Worm (Caenorhabditis elegans): ENCODE data around the gene F43C1.7.

Gene F43C1.7

DNA sequence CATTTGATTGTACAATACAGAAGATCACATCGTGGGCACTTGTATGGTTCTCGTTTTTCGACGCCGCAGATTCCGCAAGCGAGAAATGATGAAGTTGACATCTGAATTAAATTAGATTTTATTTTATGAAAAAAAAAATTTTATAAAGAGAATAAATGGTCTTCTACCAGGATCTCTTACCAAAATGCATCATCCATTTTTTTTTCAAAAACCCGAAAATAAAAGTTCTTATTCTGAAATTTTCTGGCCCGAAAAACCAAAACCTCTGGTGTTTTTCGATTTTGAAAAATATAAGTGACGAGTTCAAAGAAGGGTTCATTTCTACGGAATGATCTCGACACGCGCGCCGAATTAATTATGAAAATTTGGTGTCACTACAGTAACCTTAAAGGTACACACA, 1.9 kb upstream of the F43C1.7 start, which contains the start of gene zhit-2:
Gene zhit-2 (minus strand): TSS at position 101 of the 400 bp plus-strand sequence.
- TF ChIP-seq egl-27 (tag; optimal IDR thresholded peaks at IDR 0.05), result no peak
- no peak for TF ChIP-seq lin-13 (GFP tag; optimal IDR thresholded peaks at IDR 0.05)
- no peak for TF ChIP-seq lin-15B (tag; optimal IDR thresholded peaks at IDR 0.05)
- TF ChIP-seq jun-1 (tag; optimal IDR thresholded peaks at IDR 0.05), result no peak
- no peak for TF ChIP-seq ama-1 (optimal IDR thresholded peaks at IDR 0.05)
- no peak for TF ChIP-seq fos-1 (tag; optimal IDR thresholded peaks at IDR 0.05)
- no peak for TF ChIP-seq aha-1 (tag; optimal IDR thresholded peaks at IDR 0.05)
- no peak for TF ChIP-seq alr-1 (tag; optimal IDR thresholded peaks at IDR 0.05; ENCODE audit: borderline replicate concordance)
- TF ChIP-seq fkh-8 (tag; optimal IDR thresholded peaks at IDR 0.05), result no peak

DNA sequence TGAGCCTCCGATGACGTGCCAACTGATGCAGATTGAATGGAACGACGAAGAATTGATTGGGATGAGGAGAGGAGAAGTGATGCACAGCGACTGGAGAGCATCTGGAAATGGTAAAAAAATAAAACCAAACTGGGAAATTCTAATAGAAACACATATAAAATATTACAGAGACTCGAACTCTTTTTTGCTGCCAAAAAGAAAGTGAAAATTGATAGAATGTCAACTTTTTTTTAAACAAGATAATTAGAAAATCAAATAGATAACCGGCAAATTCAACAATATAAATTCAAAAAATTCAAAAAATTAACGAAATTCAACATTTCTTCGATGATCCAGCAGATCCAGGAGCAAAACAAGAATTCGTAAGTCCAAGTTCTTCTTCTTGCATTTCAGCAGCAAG, 1.1 kb upstream of the F43C1.7 start, which contains the start of gene mrpl-21:
Gene mrpl-21 (minus strand): TSS at position 101 of the 400 bp plus-strand sequence.
- no peak for TF ChIP-seq vab-15 (tag; optimal IDR thresholded peaks at IDR 0.05)
- no peak for TF ChIP-seq efl-1 (optimal IDR thresholded peaks at IDR 0.05)
- peak in 1 of 2 experiments; percentile 31 for TF ChIP-seq efl-1 (GFP tag; optimal IDR thresholded peaks at IDR 0.05 in 1 of 2)
- peak; percentile 2 for TF ChIP-seq nhr-85 (tag)
- no peak for TF ChIP-seq grh-1 (GFP tag; IDR thresholded peaks at IDR 0.05)
- TF ChIP-seq unc-62 (GFP tag; optimal IDR thresholded peaks at IDR 0.05), result no peak

DNA sequence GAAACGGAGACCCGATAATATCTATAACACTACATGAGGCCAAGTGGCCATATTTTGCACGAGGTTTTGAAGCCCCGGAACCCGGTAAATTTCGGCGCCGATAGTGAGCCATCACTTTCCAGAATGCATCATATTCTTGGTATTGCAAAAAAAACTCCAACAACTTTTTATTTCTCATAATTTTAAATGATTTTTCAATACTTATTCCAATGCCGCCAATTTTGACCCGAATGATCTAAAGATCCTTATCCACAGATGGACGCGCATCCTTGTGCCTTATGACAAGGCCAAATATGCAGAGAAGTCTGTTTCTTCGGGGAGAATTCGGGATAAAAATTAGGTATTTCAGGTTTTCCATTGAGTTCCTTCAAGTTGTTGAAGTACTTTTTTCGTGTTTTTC, 1.2 kb downstream of the F43C1.7 start:
- TF ChIP-seq ces-1 (GFP tag; optimal IDR thresholded peaks at IDR 0.05), result no peak
- no peak for TF ChIP-seq nhr-84 (tag; optimal IDR thresholded peaks at IDR 0.05)
- TF ChIP-seq pax-3 (tag; optimal IDR thresholded peaks at IDR 0.05), result no peak
- TF ChIP-seq nhr-20 (tag; optimal IDR thresholded peaks at IDR 0.05), result peak; percentile 49
- TF ChIP-seq fkh-10 (GFP tag; optimal IDR thresholded peaks at IDR 0.05), result no peak
- no peak for TF ChIP-seq C16A3.4 (tag; optimal IDR thresholded peaks at IDR 0.05)
- TF ChIP-seq nhr-85 (tag), result peak; percentile 86
- no peak for TF ChIP-seq pqm-1 (tag; optimal IDR thresholded peaks at IDR 0.05)
- no peak for TF ChIP-seq nhr-77 (tag; optimal IDR thresholded peaks at IDR 0.05)
- TF ChIP-seq nhr-11 (tag; optimal IDR thresholded peaks at IDR 0.05), result no peak
- TF ChIP-seq sptf-1 (tag; optimal IDR thresholded peaks at IDR 0.05), result no peak
- no peak for TF ChIP-seq lir-3 (tag; optimal IDR thresholded peaks at IDR 0.05; ENCODE audit: poor library complexity)
- no peak for TF ChIP-seq lsy-2 (tag; optimal IDR thresholded peaks at IDR 0.05)
- no peak for TF ChIP-seq blmp-1 (tag; optimal IDR thresholded peaks at IDR 0.05)
- no peak for TF ChIP-seq unc-30 (tag; optimal IDR thresholded peaks at IDR 0.05)

DNA sequence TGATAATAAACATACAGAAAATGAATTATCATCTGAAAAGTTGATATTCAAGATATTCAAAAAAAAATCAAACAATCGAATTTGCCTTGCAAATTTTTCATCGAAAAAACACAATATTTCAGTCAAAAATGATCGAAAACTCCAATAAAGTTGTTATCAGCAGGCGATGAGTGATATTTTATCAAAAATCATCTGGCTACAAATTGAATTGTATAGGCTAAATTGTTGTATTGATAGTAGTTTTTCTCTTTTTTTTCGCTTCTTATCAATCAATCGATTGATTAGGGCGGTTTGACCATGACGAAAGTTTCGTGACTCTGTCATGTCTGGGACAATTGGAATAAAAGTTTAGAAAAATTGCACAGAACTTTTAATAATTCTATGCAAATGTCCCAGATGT, 2.2 kb downstream of the F43C1.7 start:
- TF ChIP-seq lsy-2 (tag; optimal IDR thresholded peaks at IDR 0.05), result peak in 1 of 2 experiments; percentile 3
- TF ChIP-seq nhr-20 (tag; optimal IDR thresholded peaks at IDR 0.05), result peak; percentile 76
- TF ChIP-seq hpl-2 (GFP tag; optimal IDR thresholded peaks at IDR 0.05), result no peak
- TF ChIP-seq lin-35 (GFP tag; optimal IDR thresholded peaks at IDR 0.05), result peak in 1 of 2 experiments; percentile 13
- TF ChIP-seq elt-2 (tag; optimal IDR thresholded peaks at IDR 0.05), result peak; percentile 87
- TF ChIP-seq swsn-7 (tag; optimal IDR thresholded peaks at IDR 0.05), result no peak
- TF ChIP-seq efl-1 (optimal IDR thresholded peaks at IDR 0.05), result no peak
- peak in 1 of 2 experiments; percentile 90 for TF ChIP-seq efl-1 (GFP tag; optimal IDR thresholded peaks at IDR 0.05 in 1 of 2)
- peak in 3 of 6 experiments; percentile 10 to 51 (median 27) for TF ChIP-seq elt-3 (tag; optimal IDR thresholded peaks at IDR 0.05)

DNA sequence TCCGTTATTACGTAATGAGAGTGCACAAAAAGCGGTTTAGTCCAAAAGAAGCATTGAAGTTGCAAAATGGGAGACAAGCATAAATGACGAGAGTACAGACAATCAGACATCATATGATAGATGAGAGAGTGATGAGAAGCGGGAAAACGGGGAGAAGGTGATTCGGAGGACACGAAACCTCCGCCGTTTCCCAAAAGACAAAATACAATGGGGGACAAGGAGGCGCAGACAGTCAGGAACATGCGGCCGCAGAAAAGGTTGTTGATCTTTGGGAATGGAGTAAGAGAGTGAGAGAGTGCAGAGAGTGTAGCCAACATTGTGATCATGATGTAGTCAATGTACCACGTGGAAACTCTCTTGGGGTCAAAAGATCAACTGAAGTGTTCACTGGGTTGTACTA, 4.7 kb downstream of the F43C1.7 start:
- TF ChIP-seq unc-130 (tag; optimal IDR thresholded peaks at IDR 0.05), result peak; percentile 69
- no peak for TF ChIP-seq ets-5 (GFP tag; IDR thresholded peaks at IDR 0.05)
- no peak for TF ChIP-seq tlp-1 (tag; optimal IDR thresholded peaks at IDR 0.05)
- TF ChIP-seq alr-1 (tag; optimal IDR thresholded peaks at IDR 0.05; ENCODE audit: borderline replicate concordance), result no peak
- TF ChIP-seq elt-2 (tag; optimal IDR thresholded peaks at IDR 0.05), result peak; percentile 90
- TF ChIP-seq grh-1 (GFP tag; IDR thresholded peaks at IDR 0.05), result peak; percentile 81
- peak; percentile 65 for TF ChIP-seq nhr-12 (tag; optimal IDR thresholded peaks at IDR 0.05)
- peak; percentile 77 for TF ChIP-seq isw-1 (GFP tag; IDR thresholded peaks at IDR 0.05)
- TF ChIP-seq lin-14 (GFP tag; optimal IDR thresholded peaks at IDR 0.05), result peak; percentile 99
- no peak for TF ChIP-seq fkh-4 (tag; optimal IDR thresholded peaks at IDR 0.05; ENCODE audit: borderline replicate concordance)
- no peak for TF ChIP-seq nhr-84 (tag; optimal IDR thresholded peaks at IDR 0.05)
- no peak for TF ChIP-seq ceh-90 (tag; optimal IDR thresholded peaks at IDR 0.05)
- TF ChIP-seq efl-3 (GFP tag; optimal IDR thresholded peaks at IDR 0.05), result no peak
- TF ChIP-seq sox-4 (tag; optimal IDR thresholded peaks at IDR 0.05), result peak; percentile 79
- TF ChIP-seq unc-98 (GFP tag; IDR thresholded peaks at IDR 0.05), result peak; percentile 15; the same call in 1 of the 2 replicates
- TF ChIP-seq lin-15B (tag; optimal IDR thresholded peaks at IDR 0.05), result peak; percentile 25
- no peak for TF ChIP-seq hlh-4 (tag; optimal IDR thresholded peaks at IDR 0.05)
- peak; percentile 91 for TF ChIP-seq rnt-1 (tag; optimal IDR thresholded peaks at IDR 0.05)
